Worm (Caenorhabditis elegans): ENCODE measurements around the gene K08E3.2.
A peak's percentile ranks its signal among the peaks of the same experiment; 100 is the strongest.

Gene K08E3.2

DNA sequence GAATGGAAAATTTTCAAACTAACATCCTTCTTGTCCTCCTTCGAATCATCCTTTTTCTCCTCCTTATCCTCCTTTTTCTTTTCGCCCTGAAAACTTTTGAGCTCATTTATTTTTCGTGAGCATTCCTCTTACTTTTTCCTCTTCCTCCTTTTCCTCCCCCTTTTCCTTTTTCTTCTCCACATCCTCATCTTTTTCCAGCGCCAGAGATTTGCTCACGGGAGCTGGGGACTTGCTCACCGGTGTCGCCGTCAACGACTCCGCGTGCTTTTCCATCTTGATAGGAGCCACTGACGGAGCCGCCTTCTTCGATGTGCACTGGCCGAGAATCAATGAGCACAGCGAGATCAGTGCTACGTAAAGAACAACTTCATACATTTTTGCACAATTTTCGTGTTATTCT, at the start of gene K08E3.2:
K08E3.2 (minus strand) TSS at position 375 of the 400 bp plus-strand sequence.
- TF ChIP-seq cnd-1 (tag; optimal IDR thresholded peaks at IDR 0.05): no peak
- no peak for TF ChIP-seq unc-39 (tag; optimal IDR thresholded peaks at IDR 0.05)
- TF ChIP-seq tbx-8 (GFP tag; optimal IDR thresholded peaks at IDR 0.05): no peak
- TF ChIP-seq lin-13 (tag; optimal IDR thresholded peaks at IDR 0.05): no peak
- no peak for TF ChIP-seq unc-62 (GFP tag; optimal IDR thresholded peaks at IDR 0.05)
- no peak for TF ChIP-seq mab-5 (tag; optimal IDR thresholded peaks at IDR 0.05)
- TF ChIP-seq nhr-12 (tag; optimal IDR thresholded peaks at IDR 0.05): no peak
- no peak for TF ChIP-seq sptf-1 (tag; optimal IDR thresholded peaks at IDR 0.05)
- TF ChIP-seq unc-120 (tag; optimal IDR thresholded peaks at IDR 0.05; ENCODE audit: poor library complexity, severe bottlenecking): no peak

DNA sequence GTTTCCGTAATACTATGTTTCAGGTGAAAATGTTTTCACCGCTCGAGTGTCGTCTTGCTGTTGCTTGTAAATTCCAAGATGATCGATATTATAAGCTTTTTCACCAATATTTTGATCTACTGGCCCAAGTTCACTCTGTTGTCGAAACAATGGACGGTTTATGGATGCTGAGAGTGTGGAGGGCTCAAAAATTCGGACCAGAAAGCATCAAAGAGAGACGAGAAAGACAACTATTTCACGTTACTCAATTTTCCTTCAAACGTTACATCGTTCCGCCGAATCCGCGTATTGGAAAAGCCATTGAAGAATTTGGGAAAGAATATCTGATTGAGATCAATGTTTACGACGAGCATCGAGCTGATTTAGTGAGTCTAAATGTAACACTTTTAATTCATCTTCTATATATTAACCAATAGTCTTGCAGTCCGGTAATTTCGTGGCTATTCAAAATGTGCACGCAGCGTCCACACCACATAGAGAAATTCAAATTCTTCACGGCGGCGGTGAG, 31.8 kb upstream of the K08E3.2 start, which contains the start of gene pot-3:
pot-3 (plus strand) TSS at position 17 of the 508 bp plus-strand sequence.
- TF ChIP-seq elt-3 (tag; optimal IDR thresholded peaks at IDR 0.05): no peak
- TF ChIP-seq lin-32 (GFP tag; optimal IDR thresholded peaks at IDR 0.05): peak; percentile 38

DNA sequence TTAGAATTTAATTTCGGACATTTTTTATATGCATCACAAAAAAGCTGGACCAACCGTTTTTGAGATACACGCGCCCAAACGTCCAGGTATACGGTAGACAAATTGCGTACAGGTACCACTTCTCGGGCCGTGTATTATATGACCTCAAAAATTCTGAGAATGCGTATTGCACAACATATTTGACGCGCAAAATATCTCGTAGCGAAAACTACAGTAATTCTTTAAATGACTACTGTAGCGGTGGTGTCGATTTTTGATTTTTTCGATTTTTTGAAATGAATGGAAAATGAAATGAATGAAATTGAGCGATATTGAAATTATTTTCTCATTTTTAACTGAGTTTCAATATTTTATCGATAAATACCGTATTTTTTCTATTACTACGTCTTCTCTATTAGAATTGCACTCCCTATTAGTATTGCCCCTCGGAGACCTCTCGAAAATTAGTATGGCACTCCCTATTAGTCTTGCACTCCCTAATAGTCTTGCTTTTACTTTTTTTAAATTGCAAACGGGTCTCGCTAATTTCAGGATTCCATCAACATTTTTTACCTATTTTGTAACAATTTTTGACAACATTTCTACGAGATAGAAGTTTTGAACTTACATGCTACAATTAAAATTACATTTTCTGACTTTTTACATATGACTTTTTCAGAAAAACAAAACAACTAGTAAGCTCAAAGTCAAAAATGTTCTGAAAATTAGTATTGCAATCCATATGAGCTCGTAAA, 31.0 kb upstream of the K08E3.2 start:
- peak; percentile 31 for TF ChIP-seq drap-1 (GFP tag; optimal IDR thresholded peaks at IDR 0.05)
- TF ChIP-seq blmp-1 (tag; optimal IDR thresholded peaks at IDR 0.05): peak; percentile 18
- TF ChIP-seq lsy-2 (tag; optimal IDR thresholded peaks at IDR 0.05): peak; percentile 11
- peak; percentile 70 for TF ChIP-seq ceh-83 (GFP tag; optimal IDR thresholded peaks at IDR 0.05)
- TF ChIP-seq hlh-1 (tag; optimal IDR thresholded peaks at IDR 0.05): no peak
- no peak for TF ChIP-seq unc-39 (tag; optimal IDR thresholded peaks at IDR 0.05)
- TF ChIP-seq sptf-1 (tag; optimal IDR thresholded peaks at IDR 0.05): peak; percentile 57
- no peak for TF ChIP-seq elt-1 (tag; optimal IDR thresholded peaks at IDR 0.05; ENCODE audit: borderline replicate concordance, insufficient read depth)

DNA sequence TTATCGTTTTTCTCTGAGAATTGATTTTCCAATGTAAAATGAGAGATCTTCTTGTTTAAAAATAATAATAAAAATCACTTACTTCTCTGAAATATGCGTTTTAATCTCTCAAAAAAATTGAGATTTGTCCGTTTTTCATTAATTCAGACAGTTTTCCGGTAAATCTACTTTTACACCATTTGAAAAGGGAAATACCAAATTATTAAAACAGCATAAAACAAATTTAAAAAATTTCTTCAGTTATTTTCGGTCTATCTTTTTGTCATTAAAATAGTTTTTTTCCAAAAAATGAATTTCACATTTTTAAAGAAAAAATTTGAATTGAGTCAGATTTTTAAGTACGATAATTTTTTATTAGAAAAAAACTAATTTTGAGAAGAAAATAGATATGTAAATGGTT, 30.3 kb upstream of the K08E3.2 start:
- TF ChIP-seq pha-4 (tag; optimal IDR thresholded peaks at IDR 0.05): no peak
- TF ChIP-seq blmp-1 (tag; optimal IDR thresholded peaks at IDR 0.05): peak; percentile 49
- no peak for TF ChIP-seq bed-3 (GFP tag; optimal IDR thresholded peaks at IDR 0.05)

DNA sequence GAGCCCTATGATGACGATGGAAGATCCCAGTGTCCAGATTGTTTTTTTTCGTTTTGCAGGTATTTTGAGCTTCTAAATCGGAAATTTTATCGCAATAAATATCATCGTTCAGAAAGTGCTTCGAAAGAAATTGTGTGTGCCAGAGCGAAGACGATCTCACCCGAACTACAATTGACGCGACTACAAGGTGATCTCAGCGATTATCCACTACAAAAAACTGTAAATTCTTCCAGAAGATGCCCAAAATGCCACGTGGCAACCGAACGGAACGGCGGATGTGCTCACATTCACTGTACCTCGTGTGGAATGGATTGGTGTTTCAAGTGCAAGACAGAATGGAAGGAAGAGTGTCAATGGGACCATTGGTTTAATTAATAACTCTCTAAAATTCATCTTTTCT, 24.4 kb upstream of the K08E3.2 start, which contains the start of gene mdt-29:
mdt-29 (plus strand) TSS at position 301 of the 400 bp plus-strand sequence.
- no peak for TF ChIP-seq nhr-12 (tag; optimal IDR thresholded peaks at IDR 0.05)
- TF ChIP-seq unc-39 (tag; optimal IDR thresholded peaks at IDR 0.05): no peak
- TF ChIP-seq sem-2 (GFP tag; optimal IDR thresholded peaks at IDR 0.05): no peak
- TF ChIP-seq ceh-43 (GFP tag; optimal IDR thresholded peaks at IDR 0.05): no peak
- TF ChIP-seq mls-2 (tag; optimal IDR thresholded peaks at IDR 0.05): no peak
- TF ChIP-seq zip-8 (tag; optimal IDR thresholded peaks at IDR 0.05): no peak
- no peak for TF ChIP-seq mab-5 (tag; optimal IDR thresholded peaks at IDR 0.05)
- no peak for TF ChIP-seq elt-3 (tag; optimal IDR thresholded peaks at IDR 0.05)
- TF ChIP-seq cnd-1 (tag; optimal IDR thresholded peaks at IDR 0.05): no peak
- no peak for TF ChIP-seq snpc-4 (tag; optimal IDR thresholded peaks at IDR 0.05)
- TF ChIP-seq ham-2 (GFP tag; optimal IDR thresholded peaks at IDR 0.05): no peak

DNA sequence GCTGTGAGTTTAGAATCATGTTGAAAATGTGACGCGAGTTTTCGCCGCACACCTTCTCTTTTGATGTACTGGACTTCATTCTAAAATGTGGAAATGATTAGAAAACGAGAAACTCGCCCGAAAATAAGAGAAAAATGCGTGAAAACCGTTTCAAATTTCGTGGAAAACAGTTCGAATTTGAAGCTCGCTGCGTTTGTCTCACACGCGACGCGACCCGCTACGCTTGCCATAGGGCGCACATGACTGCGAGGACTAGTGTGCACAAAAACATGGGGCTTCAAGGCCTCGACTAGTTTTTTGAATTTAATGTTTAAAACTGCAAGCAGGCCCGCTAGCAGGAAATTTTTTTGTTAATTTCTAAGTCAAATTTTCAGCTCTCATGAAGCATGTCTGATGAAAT, 22.7 kb upstream of the K08E3.2 start, which contains the start of the genes cyk-4 and pdr-1:
cyk-4 (minus strand) TSS at position 80 of the 400 bp plus-strand sequence.
pdr-1 (plus strand) TSS at position 369 of the 400 bp plus-strand sequence.
- TF ChIP-seq unc-62 (GFP tag; optimal IDR thresholded peaks at IDR 0.05) (no peak), sem-2 (GFP tag; optimal IDR thresholded peaks at IDR 0.05) (no peak), ham-2 (GFP tag; optimal IDR thresholded peaks at IDR 0.05) (no peak), mab-5 (tag; optimal IDR thresholded peaks at IDR 0.05) (no peak), blmp-1 (tag; optimal IDR thresholded peaks at IDR 0.05) (no peak), nhr-76 (tag; optimal IDR thresholded peaks at IDR 0.05) (no peak), nhr-237 (tag; optimal IDR thresholded peaks at IDR 0.05) (peak; percentile 2), M03D4.4 (tag; optimal IDR thresholded peaks at IDR 0.05) (no peak), lsy-2 (tag; optimal IDR thresholded peaks at IDR 0.05) (peak; percentile 67), flh-1 (GFP tag; optimal IDR thresholded peaks at IDR 0.05) (no peak), ces-1 (GFP tag; optimal IDR thresholded peaks at IDR 0.05) (no peak), ceh-83 (GFP tag; optimal IDR thresholded peaks at IDR 0.05) (no peak), tbx-8 (GFP tag; optimal IDR thresholded peaks at IDR 0.05) (no peak), unc-39 (tag; optimal IDR thresholded peaks at IDR 0.05) (no peak), ceh-43 (GFP tag; optimal IDR thresholded peaks at IDR 0.05) (no peak), mep-1 (tag; optimal IDR thresholded peaks at IDR 0.05) (peak; percentile 49), nhr-12 (tag; optimal IDR thresholded peaks at IDR 0.05) (no peak), unc-120 (tag; optimal IDR thresholded peaks at IDR 0.05; ENCODE audit: poor library complexity, severe bottlenecking) (no peak), drap-1 (GFP tag; optimal IDR thresholded peaks at IDR 0.05) (no peak), sptf-1 (tag; optimal IDR thresholded peaks at IDR 0.05) (peak; percentile 12), cnd-1 (tag; optimal IDR thresholded peaks at IDR 0.05) (no peak), lin-13 (tag; optimal IDR thresholded peaks at IDR 0.05) (peak; percentile 48), zip-8 (tag; optimal IDR thresholded peaks at IDR 0.05) (no peak), snpc-4 (tag; optimal IDR thresholded peaks at IDR 0.05) (no peak), ztf-11 (tag; optimal IDR thresholded peaks at IDR 0.05) (no peak), hlh-1 (tag; optimal IDR thresholded peaks at IDR 0.05) (peak; percentile 5), nhr-2 (tag; optimal IDR thresholded peaks at IDR 0.05) (no peak), mls-2 (tag; optimal IDR thresholded peaks at IDR 0.05) (no peak), elt-3 (tag; optimal IDR thresholded peaks at IDR 0.05) (no peak), pha-4 (tag; optimal IDR thresholded peaks at IDR 0.05) (peak; percentile 45), nhr-28 (tag; optimal IDR thresholded peaks at IDR 0.05) (no peak), lin-32 (GFP tag; optimal IDR thresholded peaks at IDR 0.05) (no peak), bed-3 (GFP tag; optimal IDR thresholded peaks at IDR 0.05) (no peak), elt-1 (tag; optimal IDR thresholded peaks at IDR 0.05; ENCODE audit: borderline replicate concordance, insufficient read depth) (no peak)

All from whole organism, mixed stage, embryonic.